Worm (Caenorhabditis elegans): ENCODE results near the gene ram-5.
"Not testable (repeated sequence)": the region's sequence is repeated elsewhere in the genome, so short reads cannot be mapped to it uniquely, and the experiment has no call there.

ram-5 gene

ce11 chrX:14525325-14526305 is 24.3 kb upstream of the ram-5 start (continued):
- peak; percentile 100 for TF ChIP-seq fkh-10 (GFP tag; optimal IDR thresholded peaks at IDR 0.05)
- TF ChIP-seq F16B12.6 (tag; optimal IDR thresholded peaks at IDR 0.05) = peak; percentile 58
- peak; percentile 100 for TF ChIP-seq lin-39 (tag; optimal IDR thresholded peaks at IDR 0.05)
- TF ChIP-seq nhr-28 (tag; optimal IDR thresholded peaks at IDR 0.05) = peak; percentile 29
- TF ChIP-seq Y116A8C.19 (tag; optimal IDR thresholded peaks at IDR 0.05; ENCODE audit: borderline replicate concordance) = peak; percentile 72
- peak; percentile 96 for TF ChIP-seq xbp-1 (tag; optimal IDR thresholded peaks at IDR 0.05)
- TF ChIP-seq tlp-1 (tag; optimal IDR thresholded peaks at IDR 0.05) = peak; percentile 86
- TF ChIP-seq swsn-7 (tag; optimal IDR thresholded peaks at IDR 0.05) = peak; percentile 99
- TF ChIP-seq ceh-63 (GFP tag; optimal IDR thresholded peaks at IDR 0.05) = peak; percentile 99
- no peak for TF ChIP-seq ets-5 (GFP tag; IDR thresholded peaks at IDR 0.05)
- TF ChIP-seq mdl-1 (tag; optimal IDR thresholded peaks at IDR 0.05) = peak in 1 of 2 experiments; percentile 95
- TF ChIP-seq ceh-82 (tag; optimal IDR thresholded peaks at IDR 0.05) = peak; percentile 99 to 100 (median 100)
- peak; percentile 77 for TF ChIP-seq unc-62 (GFP tag; optimal IDR thresholded peaks at IDR 0.05)
- peak; percentile 100 for TF ChIP-seq irx-1 (tag; optimal IDR thresholded peaks at IDR 0.05)
- TF ChIP-seq alr-1 (tag; optimal IDR thresholded peaks at IDR 0.05; ENCODE audit: borderline replicate concordance) = no peak
- TF ChIP-seq fos-1 (tag; optimal IDR thresholded peaks at IDR 0.05) = peak; percentile 98
- TF ChIP-seq tbx-2 (tag; optimal IDR thresholded peaks at IDR 0.05) = peak; percentile 99
- TF ChIP-seq hlh-17 (GFP tag; optimal IDR thresholded peaks at IDR 0.05; ENCODE audit: borderline replicate concordance) = no peak
- peak; percentile 23 for TF ChIP-seq hlh-4 (tag; optimal IDR thresholded peaks at IDR 0.05)
- TF ChIP-seq sox-4 (tag; optimal IDR thresholded peaks at IDR 0.05) = peak; percentile 98
- TF ChIP-seq dsc-1 (tag; optimal IDR thresholded peaks at IDR 0.05) = peak; percentile 100
- peak; percentile 100 for TF ChIP-seq nhr-90 (tag; optimal IDR thresholded peaks at IDR 0.05; ENCODE audit: poor library complexity)
- peak; percentile 98 for TF ChIP-seq nhr-20 (tag; optimal IDR thresholded peaks at IDR 0.05)
- TF ChIP-seq pax-3 (tag; optimal IDR thresholded peaks at IDR 0.05) = peak; percentile 94
- peak; percentile 90 for TF ChIP-seq unc-30 (tag; optimal IDR thresholded peaks at IDR 0.05)
- TF ChIP-seq rnt-1 (tag; optimal IDR thresholded peaks at IDR 0.05) = peak; percentile 99
- TF ChIP-seq sup-37 (GFP tag; optimal IDR thresholded peaks at IDR 0.05) = peak; percentile 93
- peak; percentile 93 for TF ChIP-seq unc-98 (GFP tag; IDR thresholded peaks at IDR 0.05)
- TF ChIP-seq elt-3 (tag; optimal IDR thresholded peaks at IDR 0.05) = peak; percentile 50 to 99 (median 88)
- peak; percentile 99 for TF ChIP-seq skn-1 (tag; optimal IDR thresholded peaks at IDR 0.05)
- peak; percentile 60 for TF ChIP-seq blmp-1 (tag; optimal IDR thresholded peaks at IDR 0.05)
- peak; percentile 99 for TF ChIP-seq egl-13 (tag; optimal IDR thresholded peaks at IDR 0.05)
- peak; percentile 97 for TF ChIP-seq grh-1 (GFP tag; IDR thresholded peaks at IDR 0.05)
- peak; percentile 95 for TF ChIP-seq aly-2 (tag; optimal IDR thresholded peaks at IDR 0.05)

DNA sequence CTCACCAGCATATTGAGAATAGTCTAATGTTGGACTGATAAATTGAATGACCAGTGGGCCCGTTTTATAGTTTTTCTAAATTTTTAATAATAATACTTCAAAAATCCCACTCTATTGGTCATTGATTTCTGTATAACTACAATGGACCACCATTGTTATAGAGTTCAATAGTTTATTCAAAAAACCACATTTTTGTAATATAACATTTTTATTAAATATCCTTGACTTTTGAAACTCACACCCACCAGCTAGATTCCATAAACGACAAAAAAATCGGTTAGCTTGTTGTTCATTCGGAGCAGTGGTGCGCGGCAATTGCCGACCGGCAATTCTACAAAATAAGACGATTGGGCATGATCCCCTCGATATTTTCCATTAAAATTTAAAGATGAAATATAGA is 22.4 kb upstream of the ram-5 start, which contains the start of gene nspc-18:
nspc-18 (minus strand) TSS at position 101 of the 400 bp plus-strand sequence.
- TF ChIP-seq efl-1 (optimal IDR thresholded peaks at IDR 0.05) = no peak
- TF ChIP-seq efl-1 (GFP tag; optimal IDR thresholded peaks at IDR 0.05 in 1 of 2) = peak in 1 of 2 experiments; percentile 1
- no peak for TF ChIP-seq ets-5 (GFP tag; IDR thresholded peaks at IDR 0.05)

ce11 chrX:14528399-14528798 is 21.6 kb upstream of the ram-5 start, which contains the start of gene nspc-19:
TSS of gene nspc-19 (plus strand) at chrX:14528699.
- not testable (repeated sequence) for TF ChIP-seq nhr-11, nhr-47, irx-1 (tag; optimal IDR thresholded peaks at IDR 0.05)

Measured in whole organism, L1 larva.